Worm (Caenorhabditis elegans) whole organism, L1 larva: ENCODE measurements around the gene Y57A10A.29.
A peak's percentile ranks its signal among the peaks of the same experiment; 100 is the strongest.

ENCODE experiments used
- C16A3.4 ChIP-seq: fragments of 150-350 bp; optimal IDR thresholded peaks from 2 replicates; lab custom pipeline; 2014; ENCODE audit warnings: missing biosample characterization, missing genetic modification characterization
- C34B4.2 ChIP-seq: sonication (generic microtip); optimal IDR thresholded peaks from 2 replicates; lab custom pipeline; 2017; ENCODE audit warnings: mild to moderate bottlenecking, missing genetic modification characterization, missing compliant biosample characterization
- F16B12.6 ChIP-seq: fragments of 150-350 bp; optimal IDR thresholded peaks from 2 replicates; lab custom pipeline; 2014; ENCODE audit warnings: missing biosample characterization, missing genetic modification characterization
- Y116A8C.19 ChIP-seq: sonication (generic microtip); optimal IDR thresholded peaks from 2 replicates; lab custom pipeline; 2016; ENCODE audit warnings: missing compliant biosample characterization, missing genetic modification characterization, borderline replicate concordance
- aly-2 ChIP-seq: fragments of 150-350 bp; optimal IDR thresholded peaks from 2 replicates; lab custom pipeline; 2014; ENCODE audit warnings: missing biosample characterization, missing genetic modification characterization
- blmp-1 ChIP-seq: fragments of 150-350 bp; optimal IDR thresholded peaks from 2 replicates; lab custom pipeline; 2014; ENCODE audit warnings: missing biosample characterization, missing genetic modification characterization
- ceh-63 ChIP-seq: fragments of 200-800 bp; sonication (Bioruptor generic); optimal IDR thresholded peaks from 2 replicates; lab custom pipeline; 2018; ENCODE audit warnings: mild to moderate bottlenecking, missing genetic modification characterization, missing compliant biosample characterization
- ceh-8 ChIP-seq: fragments of 200-800 bp; sonication (Bioruptor generic); optimal IDR thresholded peaks from 2 replicates; lab custom pipeline; 2018; ENCODE audit warnings: mild to moderate bottlenecking, missing genetic modification characterization, moderate library complexity, missing compliant biosample characterization
- ces-1 ChIP-seq: fragments of 150-350 bp; optimal IDR thresholded peaks from 2 replicates; lab custom pipeline; 2014; ENCODE audit warnings: missing biosample characterization, missing genetic modification reagents, missing genetic modification characterization
- dpl-1 ChIP-seq, 3 experiments: fragments of 150-350 bp in 2 of 3; sonication (generic microtip) in 1 of 3; optimal IDR thresholded peaks; 2 replicates each; lab custom pipeline; 2014 to 2017; ENCODE audit warnings: missing biosample characterization in 3 of 3, missing genetic modification characterization in 3 of 3, missing genetic modification reagents in 3 of 3
- efl-1 ChIP-seq, 4 experiments: fragments of 150-350 bp; optimal IDR thresholded peaks in 3 of 4; peaks in 1 of 4; 1 replicate in 1 of 4; 2 replicates in 3 of 4; lab custom pipeline; 2014; ENCODE audit warnings: missing biosample characterization in 2 of 4, missing genetic modification characterization in 2 of 4, missing genetic modification reagents in 2 of 4
- efl-3 ChIP-seq: fragments of 200-800 bp; sonication (Bioruptor generic); optimal IDR thresholded peaks from 2 replicates; lab custom pipeline; 2018; ENCODE audit warnings: mild to moderate bottlenecking, missing genetic modification characterization, missing compliant biosample characterization
- egl-27 ChIP-seq, 2 experiments: fragments of 150-350 bp in 1 of 2; sonication (generic microtip); optimal IDR thresholded peaks; 3 replicates each; lab custom pipeline; 2017 to 2018; ENCODE audit warnings: missing biosample characterization in 2 of 2, missing genetic modification characterization in 2 of 2, missing genetic modification reagents in 2 of 2
- elt-3 ChIP-seq, 6 experiments: fragments of 150-350 bp in 1 of 6; sonication (generic microtip); optimal IDR thresholded peaks; 2 replicates each; lab custom pipeline; 2017 to 2018; ENCODE audit warnings: missing biosample characterization in 6 of 6, missing genetic modification characterization in 6 of 6, inconsistent platforms in 1 of 6
- ets-5 ChIP-seq: fragments of 200-800 bp; sonication (Bioruptor generic); IDR thresholded peaks from 2 replicates; pipeline ENCODE4 v1.3.6; 2022; ENCODE audit warnings: missing genetic modification characterization, missing compliant biosample characterization
- fkh-4 ChIP-seq: sonication (generic microtip); optimal IDR thresholded peaks from 2 replicates; lab custom pipeline; 2016; ENCODE audit warnings: missing compliant biosample characterization, missing genetic modification characterization, borderline replicate concordance
- grh-1 ChIP-seq: fragments of 200-800 bp; sonication (Bioruptor generic); IDR thresholded peaks from 2 replicates; pipeline ENCODE4 v1.3.6; 2022; ENCODE audit warnings: missing genetic modification reagents, missing genetic modification characterization, missing compliant biosample characterization
- isw-1 ChIP-seq: fragments of 200-800 bp; sonication (Bioruptor generic); IDR thresholded peaks from 2 replicates; pipeline ENCODE4 v1.3.6; 2022; ENCODE audit warnings: missing genetic modification characterization, missing compliant biosample characterization
- jun-1 ChIP-seq: fragments of 150-350 bp; optimal IDR thresholded peaks from 2 replicates; lab custom pipeline; 2014; ENCODE audit warnings: missing biosample characterization, missing genetic modification reagents, missing genetic modification characterization
- lin-13 ChIP-seq: fragments of 150-350 bp; optimal IDR thresholded peaks from 2 replicates; lab custom pipeline; 2014; ENCODE audit warnings: missing biosample characterization, missing genetic modification reagents, missing genetic modification characterization
- lin-14 ChIP-seq: fragments of 200-800 bp; sonication (Bioruptor generic); optimal IDR thresholded peaks from 2 replicates; lab custom pipeline; 2018; ENCODE audit warnings: mild to moderate bottlenecking, missing genetic modification characterization, moderate library complexity, missing compliant biosample characterization
- lin-35 ChIP-seq, 2 experiments: fragments of 150-350 bp; optimal IDR thresholded peaks; 2 replicates each; lab custom pipeline; 2014; ENCODE audit warnings: missing biosample characterization in 2 of 2, missing genetic modification characterization in 2 of 2, missing genetic modification reagents in 2 of 2
- lsy-2 ChIP-seq, 2 experiments: fragments of 150-350 bp; optimal IDR thresholded peaks; 2 replicates each; lab custom pipeline; 2014; ENCODE audit warnings: missing biosample characterization in 2 of 2, missing genetic modification characterization in 2 of 2
- mef-2 ChIP-seq: fragments of 150-350 bp; optimal IDR thresholded peaks from 2 replicates; lab custom pipeline; 2014; ENCODE audit warnings: missing biosample characterization, missing genetic modification characterization
- mep-1 ChIP-seq: fragments of 150-350 bp; optimal IDR thresholded peaks from 2 replicates; lab custom pipeline; 2014; ENCODE audit warnings: missing biosample characterization, missing genetic modification characterization
- nhr-12 ChIP-seq: sonication (generic microtip); optimal IDR thresholded peaks from 2 replicates; lab custom pipeline; 2017; ENCODE audit warnings: missing biosample characterization, missing genetic modification characterization
- nhr-20 ChIP-seq: sonication (generic microtip); optimal IDR thresholded peaks from 2 replicates; lab custom pipeline; 2016; ENCODE audit warnings: mild to moderate bottlenecking, missing genetic modification characterization, missing compliant biosample characterization
- nhr-28 ChIP-seq: fragments of 150-350 bp; optimal IDR thresholded peaks from 2 replicates; lab custom pipeline; 2014; ENCODE audit warnings: missing biosample characterization, missing genetic modification characterization
- nhr-47 ChIP-seq: sonication (generic microtip); optimal IDR thresholded peaks from 2 replicates; lab custom pipeline; 2016; ENCODE audit warnings: mild to moderate bottlenecking, missing genetic modification characterization, moderate library complexity, missing compliant biosample characterization
- nhr-71 ChIP-seq: sonication (generic microtip); optimal IDR thresholded peaks from 2 replicates; lab custom pipeline; 2016; ENCODE audit warnings: mild to moderate bottlenecking, missing genetic modification characterization, moderate library complexity, missing compliant biosample characterization
- nhr-76 ChIP-seq: sonication (generic microtip); optimal IDR thresholded peaks from 2 replicates; lab custom pipeline; 2017; ENCODE audit warnings: missing biosample characterization, missing genetic modification characterization
- nhr-85 ChIP-seq: sonication (generic microtip); peaks from one replicate; lab custom pipeline; 2016; ENCODE audit warnings: missing genetic modification characterization, inconsistent platforms, missing compliant biosample characterization
- nhr-90 ChIP-seq: sonication (generic microtip); optimal IDR thresholded peaks from 2 replicates; lab custom pipeline; 2016; ENCODE audit warnings: mild to moderate bottlenecking, missing genetic modification characterization, missing compliant biosample characterization; ENCODE audit not compliant: poor library complexity
- pag-3 ChIP-seq: sonication (generic microtip); optimal IDR thresholded peaks from 2 replicates; lab custom pipeline; 2017; ENCODE audit warnings: missing genetic modification characterization, mild to moderate bottlenecking, missing compliant biosample characterization, antibody characterized with exemption, borderline replicate concordance; ENCODE audit not compliant: insufficient read depth
- pax-3 ChIP-seq: fragments of 200-800 bp; sonication (Bioruptor generic); optimal IDR thresholded peaks from 2 replicates; lab custom pipeline; 2018; ENCODE audit warnings: mild to moderate bottlenecking, missing genetic modification characterization, moderate library complexity, missing compliant biosample characterization
- pqm-1 ChIP-seq: sonication (generic microtip); optimal IDR thresholded peaks from 3 replicates; lab custom pipeline; 2017; ENCODE audit warnings: missing biosample characterization, missing genetic modification characterization
- skn-1 ChIP-seq: fragments of 150-350 bp; optimal IDR thresholded peaks from 2 replicates; lab custom pipeline; 2014; ENCODE audit warnings: missing biosample characterization, missing genetic modification characterization
- snpc-4 ChIP-seq: fragments of 150-350 bp; optimal IDR thresholded peaks from 2 replicates; lab custom pipeline; 2014; ENCODE audit warnings: missing biosample characterization, missing genetic modification characterization
- snu-23 ChIP-seq: sonication (generic microtip); optimal IDR thresholded peaks from 2 replicates; lab custom pipeline; 2016; ENCODE audit warnings: missing genetic modification characterization, missing compliant biosample characterization
- tbx-2 ChIP-seq: sonication (generic microtip); optimal IDR thresholded peaks from 2 replicates; lab custom pipeline; 2016; ENCODE audit warnings: missing genetic modification characterization, missing compliant biosample characterization
- unc-30 ChIP-seq: sonication (generic microtip); optimal IDR thresholded peaks from 2 replicates; lab custom pipeline; 2017; ENCODE audit warnings: missing biosample characterization, missing genetic modification characterization
- unc-98 ChIP-seq: fragments of 200-800 bp; sonication (Bioruptor generic); IDR thresholded peaks from 2 replicates; pipeline ENCODE4 v1.3.6; 2022; ENCODE audit warnings: missing genetic modification characterization, missing compliant biosample characterization
- xbp-1 ChIP-seq: sonication (generic microtip); optimal IDR thresholded peaks from 2 replicates; lab custom pipeline; 2016; ENCODE audit warnings: missing genetic modification characterization, missing compliant biosample characterization
- zip-4 ChIP-seq: fragments of 200-800 bp; sonication (Bioruptor generic); optimal IDR thresholded peaks from 2 replicates; lab custom pipeline; 2018; ENCODE audit warnings: mild to moderate bottlenecking, missing genetic modification characterization, moderate library complexity, missing compliant biosample characterization
- ztf-11 ChIP-seq, 2 experiments: sonication (generic microtip); optimal IDR thresholded peaks; 2 replicates each; lab custom pipeline; 2016 to 2017; ENCODE audit warnings: missing genetic modification characterization in 2 of 2, missing biosample characterization in 1 of 2, missing compliant biosample characterization in 1 of 2
- ztf-4 ChIP-seq: fragments of 150-350 bp; optimal IDR thresholded peaks from 2 replicates; lab custom pipeline; 2014; ENCODE audit warnings: missing biosample characterization, missing genetic modification characterization

Y57A10A.29 gene

ce11 chrII:12261147-12261821 is 18.1 kb upstream of the Y57A10A.29 start (continued):
- TF ChIP-seq pax-3 (tag; lab: Kevin White, UChicago) (no peak), nhr-85 (peak; percentile 68), ceh-8 (no peak), tbx-2 (no peak), skn-1 (tag; lab: Kevin White, UChicago) (no peak), ztf-11 (tag; optimal IDR thresholded peaks at IDR 0.05; lab: Kevin White, UChicago) (no peak), egl-27 (tag; optimal IDR thresholded peaks at IDR 0.05; lab: Kevin White, UChicago) (no peak), grh-1 (GFP tag; lab: Robert Waterston, UW) (no peak), lin-35 (GFP tag; optimal IDR thresholded peaks at IDR 0.05; lab: Kevin White, UChicago) (no peak), F16B12.6 (tag; lab: Kevin White, UChicago) (no peak), efl-1 (optimal IDR thresholded peaks at IDR 0.05; lab: Kevin White, UChicago) (no peak), efl-1 (GFP tag; optimal IDR thresholded peaks at IDR 0.05 in 1 of 2; lab: Kevin White, UChicago) (no peak), snpc-4 (tag; lab: Kevin White, UChicago) (no peak), nhr-12 (tag; lab: Kevin White, UChicago) (no peak), nhr-28 (tag; lab: Kevin White, UChicago) (no peak), C34B4.2 (tag; lab: Kevin White, UChicago) (no peak), aly-2 (tag; lab: Kevin White, UChicago) (no peak), blmp-1 (tag; lab: Kevin White, UChicago) (peak; percentile 85), snu-23 (peak; percentile 23), isw-1 (GFP tag; lab: Robert Waterston, UW) (no peak), lin-13 (GFP tag; lab: Kevin White, UChicago) (no peak), Y116A8C.19 (tag; lab: Kevin White, UChicago) (no peak), fkh-4 (no peak), ets-5 (GFP tag; lab: Robert Waterston, UW) (no peak), unc-98 (GFP tag; lab: Robert Waterston, UW) (no peak), lsy-2 (tag; optimal IDR thresholded peaks at IDR 0.05; lab: Kevin White, UChicago) (no peak)
- TF ChIP-seq, all 84 proteins: peak for 8

ce11 chrII:12262567-12262966 is 16.8 kb upstream of the Y57A10A.29 start:
- TF ChIP-seq blmp-1 (tag; lab: Kevin White, UChicago) (peak; percentile 77), nhr-20 (tag; lab: Kevin White, UChicago) (peak; percentile 56), pax-3 (tag; lab: Kevin White, UChicago) (no peak), pqm-1 (tag; lab: Kevin White, UChicago) (no peak), unc-30 (tag; lab: Kevin White, UChicago) (no peak), nhr-90 (tag; lab: Kevin White, UChicago) (peak; percentile 69), jun-1 (tag; lab: Kevin White, UChicago) (peak; percentile 16), mef-2 (tag; lab: Kevin White, UChicago) (no peak), nhr-76 (no peak), snu-23 (peak; percentile 37), efl-1 (optimal IDR thresholded peaks at IDR 0.05; lab: Kevin White, UChicago) (peak in 1 of 2 experiments; percentile 9), efl-1 (GFP tag; optimal IDR thresholded peaks at IDR 0.05 in 1 of 2; lab: Kevin White, UChicago) (no peak), mep-1 (tag; lab: Kevin White, UChicago) (peak; percentile 3), C16A3.4 (tag; lab: Kevin White, UChicago) (peak; percentile 32), pag-3 (no peak), nhr-85 (peak; percentile 95), grh-1 (GFP tag; lab: Robert Waterston, UW) (peak; percentile 71), xbp-1 (tag; lab: Kevin White, UChicago) (peak; percentile 12), ztf-4 (tag; lab: Kevin White, UChicago) (no peak), nhr-71 (tag; lab: Kevin White, UChicago) (peak; percentile 51), nhr-47 (tag; lab: Kevin White, UChicago) (peak; percentile 33), egl-27 (tag; optimal IDR thresholded peaks at IDR 0.05; lab: Kevin White, UChicago) (peak in 1 of 2 experiments; percentile 20), lsy-2 (tag; optimal IDR thresholded peaks at IDR 0.05; lab: Kevin White, UChicago) (peak in 1 of 2 experiments; percentile 20), lin-35 (GFP tag; optimal IDR thresholded peaks at IDR 0.05; lab: Kevin White, UChicago) (peak; percentile 38 to 46), lin-14 (GFP tag; lab: Kevin White, UChicago) (peak; percentile 75), zip-4 (GFP tag; lab: Kevin White, UChicago) (no peak), ceh-63 (GFP tag; lab: Kevin White, UChicago) (no peak), ces-1 (no peak), dpl-1 (GFP tag; optimal IDR thresholded peaks at IDR 0.05; lab: Kevin White, UChicago) (peak; percentile 9 to 36 (median 32)), elt-3 (tag; optimal IDR thresholded peaks at IDR 0.05; lab: Kevin White, UChicago) (peak in 4 of 6 experiments; percentile 19 to 56 (median 48)), efl-3 (GFP tag; lab: Kevin White, UChicago) (no peak)
- TF ChIP-seq, all 84 proteins: peak for 19
